Fruit fly (Drosophila melanogaster) whole organism, embryonic: ENCODE data around the gene sra.

Experiments used
- Adf1 ChIP-seq: fragments of 200-800 bp; sonication (Bioruptor generic); IDR thresholded peaks from 2 replicates; pipeline ENCODE4 v1.3.6; 2022; ENCODE audit warnings: missing biosample characterization, missing genetic modification characterization
- Antp ChIP-seq: fragments of 200-800 bp; sonication (Bioruptor generic); optimal IDR thresholded peaks from 3 replicates; lab custom pipeline; 2016; ENCODE audit warnings: missing biosample characterization, missing genetic modification characterization
- Bgb ChIP-seq: fragments of 200-800 bp; sonication (Bioruptor generic); IDR thresholded peaks from 2 replicates; pipeline ENCODE4 v1.3.6; 2022; ENCODE audit warnings: missing biosample characterization, missing genetic modification characterization; ENCODE audit not compliant: partially characterized antibody
- BtbVII ChIP-seq: fragments of 200-800 bp; sonication (Bioruptor generic); optimal IDR thresholded peaks from 3 replicates; lab custom pipeline; 2017; ENCODE audit warnings: missing biosample characterization, mild to moderate bottlenecking, missing genetic modification characterization
- CG10147 ChIP-seq: fragments of 200-800 bp; sonication (Bioruptor generic); optimal IDR thresholded peaks from 2 replicates; lab custom pipeline; 2019; ENCODE audit warnings: missing biosample characterization, mild to moderate bottlenecking, missing genetic modification characterization, moderate library complexity
- CG11696 ChIP-seq: fragments of 200-800 bp; sonication (Bioruptor generic); IDR thresholded peaks from 2 replicates; pipeline ENCODE4 v1.3.6; 2022; ENCODE audit warnings: missing biosample characterization, missing genetic modification characterization
- CG12942 ChIP-seq: fragments of 200-800 bp; sonication (Bioruptor generic); optimal IDR thresholded peaks from 3 replicates; lab custom pipeline; 2016; ENCODE audit warnings: missing biosample characterization, missing genetic modification characterization
- CG15479 ChIP-seq: fragments of 200-800 bp; sonication (Bioruptor generic); optimal IDR thresholded peaks from 3 replicates; lab custom pipeline; 2019; ENCODE audit warnings: missing biosample characterization, mild to moderate bottlenecking, missing genetic modification characterization, moderate library complexity
- CG2199 ChIP-seq: fragments of 200-800 bp; sonication (Bioruptor generic); IDR thresholded peaks from 3 replicates; pipeline ENCODE4 v1.3.6; 2022; ENCODE audit warnings: missing biosample characterization, missing genetic modification characterization
- CG2712 ChIP-seq: fragments of 200-800 bp; optimal IDR thresholded peaks from 3 replicates; lab custom pipeline; 2019; ENCODE audit warnings: missing biosample characterization, mild to moderate bottlenecking, missing genetic modification characterization, moderate library complexity
- CG30020 ChIP-seq: fragments of 200-800 bp; optimal IDR thresholded peaks from 2 replicates; lab custom pipeline; 2019; ENCODE audit warnings: missing biosample characterization, mild to moderate bottlenecking, missing genetic modification characterization, moderate library complexity
- CG31224 ChIP-seq: fragments of 200-800 bp; sonication (Bioruptor generic); IDR thresholded peaks from 2 replicates; pipeline ENCODE4 v1.3.6; 2022; ENCODE audit warnings: missing biosample characterization, missing genetic modification characterization
- CG34422 ChIP-seq: fragments of 200-800 bp; sonication (Bioruptor generic); IDR thresholded peaks from 3 replicates; pipeline ENCODE4 v1.3.6; 2022; ENCODE audit warnings: missing biosample characterization, missing genetic modification characterization
- CG3838 ChIP-seq: fragments of 200-800 bp; sonication (Bioruptor generic); optimal IDR thresholded peaks from 3 replicates; lab custom pipeline; 2016; ENCODE audit warnings: missing biosample characterization, missing genetic modification characterization
- CG4328 ChIP-seq: fragments of 200-800 bp; sonication (Bioruptor generic); optimal IDR thresholded peaks from 3 replicates; lab custom pipeline; 2017; ENCODE audit warnings: missing biosample characterization, missing genetic modification reagents, missing genetic modification characterization
- CG5180 ChIP-seq: fragments of 200-800 bp; sonication (Bioruptor generic); optimal IDR thresholded peaks from 3 replicates; lab custom pipeline; 2017; ENCODE audit warnings: missing biosample characterization, missing genetic modification characterization, mild to moderate bottlenecking, moderate library complexity, missing genetic modification reagents
- CG6254 ChIP-seq: fragments of 200-800 bp; sonication (Bioruptor generic); optimal IDR thresholded peaks from 3 replicates; lab custom pipeline; 2017; ENCODE audit warnings: mild to moderate bottlenecking, missing biosample characterization, missing genetic modification reagents, missing genetic modification characterization
- CG6813 ChIP-seq: fragments of 200-800 bp; sonication (Bioruptor generic); optimal IDR thresholded peaks from 2 replicates; lab custom pipeline; 2017; ENCODE audit warnings: missing biosample characterization, missing genetic modification characterization, mild to moderate bottlenecking, moderate library complexity, missing genetic modification reagents
- CG8290 ChIP-seq, 3 experiments: fragments of 200-800 bp; sonication (Bioruptor generic); optimal IDR thresholded peaks; 2 replicates each; lab custom pipeline; 2016 to 2019; ENCODE audit warnings: missing biosample characterization in 3 of 3, missing genetic modification characterization in 3 of 3, mild to moderate bottlenecking in 2 of 3, moderate library complexity in 1 of 3
- CG9817 ChIP-seq: fragments of 200-800 bp; sonication (Bioruptor generic); optimal IDR thresholded peaks from 2 replicates; lab custom pipeline; 2018; ENCODE audit warnings: missing biosample characterization, mild to moderate bottlenecking, missing genetic modification characterization, moderate library complexity
- CHES-1-like ChIP-seq: fragments of 200-800 bp; sonication (Bioruptor generic); optimal IDR thresholded peaks from 2 replicates; lab custom pipeline; 2016; ENCODE audit warnings: missing biosample characterization, missing genetic modification characterization
- HHEX ChIP-seq: fragments of 200-800 bp; sonication (Bioruptor generic); optimal IDR thresholded peaks from 3 replicates; lab custom pipeline; 2017; ENCODE audit warnings: missing biosample characterization, mild to moderate bottlenecking, missing genetic modification characterization, missing genetic modification reagents
- Hr78 ChIP-seq, 2 experiments: fragments of 200-800 bp in 1 of 2; fragments of >200 bp in 1 of 2; sonication (Bioruptor generic) in 1 of 2; optimal IDR thresholded peaks; 2 replicates each; lab custom pipeline; 2017 to 2019; ENCODE audit warnings: missing biosample characterization in 2 of 2, missing genetic modification characterization in 2 of 2, mild to moderate bottlenecking in 1 of 2, moderate library complexity in 1 of 2
- Hsf ChIP-seq: fragments of 200-800 bp; sonication (Bioruptor generic); optimal IDR thresholded peaks from 3 replicates; lab custom pipeline; 2016; ENCODE audit warnings: missing biosample characterization, missing genetic modification characterization
- MTF-1 ChIP-seq: fragments of 200-800 bp; sonication (Bioruptor generic); optimal IDR thresholded peaks from 2 replicates; lab custom pipeline; 2018; ENCODE audit warnings: missing biosample characterization, mild to moderate bottlenecking, missing genetic modification characterization, borderline replicate concordance
- Nf-YB ChIP-seq: fragments of 200-800 bp; sonication (Bioruptor generic); optimal IDR thresholded peaks from 3 replicates; lab custom pipeline; 2019; ENCODE audit warnings: missing biosample characterization, mild to moderate bottlenecking, missing genetic modification characterization, moderate library complexity
- Opbp ChIP-seq: fragments of 200-800 bp; sonication (Bioruptor generic); IDR thresholded peaks from 3 replicates; pipeline ENCODE4 v1.3.6; 2022; ENCODE audit warnings: missing biosample characterization, missing genetic modification characterization; ENCODE audit not compliant: partially characterized antibody
- Sin3A ChIP-seq: fragments of >200 bp; optimal IDR thresholded peaks from 2 replicates; lab custom pipeline; 2018
- Sry-δ ChIP-seq: fragments of 200-800 bp; sonication (Bioruptor generic); optimal IDR thresholded peaks from 2 replicates; lab custom pipeline; 2016; ENCODE audit warnings: missing biosample characterization, missing genetic modification characterization
- YL-1 ChIP-seq: fragments of 200-800 bp; sonication (Bioruptor generic); optimal IDR thresholded peaks from 3 replicates; lab custom pipeline; 2017; ENCODE audit warnings: missing biosample characterization, mild to moderate bottlenecking, missing genetic modification characterization
- aop ChIP-seq: fragments of 200-800 bp; sonication (Bioruptor generic); IDR thresholded peaks from 2 replicates; pipeline ENCODE4 v1.3.6; 2022; ENCODE audit warnings: missing biosample characterization, missing genetic modification characterization
- caup ChIP-seq: fragments of 200-800 bp; sonication (Bioruptor generic); optimal IDR thresholded peaks from 3 replicates; lab custom pipeline; 2017; ENCODE audit warnings: missing biosample characterization, mild to moderate bottlenecking, missing genetic modification characterization, moderate library complexity; ENCODE audit not compliant: severe bottlenecking
- dm ChIP-seq: fragments of 200-800 bp; sonication (Bioruptor generic); optimal IDR thresholded peaks from 3 replicates; lab custom pipeline; 2016; ENCODE audit warnings: missing biosample characterization, missing genetic modification characterization
- dpn ChIP-seq, 2 experiments: fragments of 200-800 bp; sonication (Bioruptor generic); optimal IDR thresholded peaks; 3 replicates each; lab custom pipeline; 2016; ENCODE audit warnings: missing biosample characterization in 2 of 2, missing genetic modification characterization in 2 of 2
- en ChIP-seq: fragments of 200-800 bp; sonication (Bioruptor generic); optimal IDR thresholded peaks from 2 replicates; lab custom pipeline; 2016; ENCODE audit warnings: missing biosample characterization, missing genetic modification characterization
- ftz-f1 ChIP-seq: fragments of 200-800 bp; sonication (Bioruptor generic); optimal IDR thresholded peaks from 2 replicates; lab custom pipeline; 2016; ENCODE audit warnings: missing biosample characterization, missing genetic modification characterization
- hb ChIP-seq: fragments of 200-800 bp; sonication (Bioruptor generic); IDR thresholded peaks from 3 replicates; pipeline ENCODE4 v1.3.6; 2022; ENCODE audit warnings: missing biosample characterization, missing genetic modification characterization; ENCODE audit not compliant: partially characterized antibody
- hbn ChIP-seq: fragments of 200-800 bp; sonication (Bioruptor generic); IDR thresholded peaks from 2 replicates; pipeline ENCODE4 v1.3.6; 2022; ENCODE audit warnings: missing biosample characterization, missing genetic modification characterization; ENCODE audit not compliant: partially characterized antibody
- knrl ChIP-seq: fragments of 200-800 bp; sonication (Bioruptor generic); IDR thresholded peaks from 3 replicates; pipeline ENCODE4 v1.3.6; 2022; ENCODE audit warnings: missing biosample characterization, missing genetic modification characterization; ENCODE audit not compliant: partially characterized antibody
- lmd ChIP-seq: fragments of 200-800 bp; sonication (Bioruptor generic); IDR thresholded peaks from 2 replicates; pipeline ENCODE4 v1.3.6; 2022; ENCODE audit warnings: missing biosample characterization, missing genetic modification characterization
- lola ChIP-seq, 3 experiments: fragments of >200 bp in 2 of 3; fragments of 200-800 bp in 1 of 3; sonication (Bioruptor generic) in 1 of 3; optimal IDR thresholded peaks; 2 replicates each; lab custom pipeline; 2017 to 2019; ENCODE audit warnings: missing biosample characterization in 3 of 3, missing genetic modification characterization in 3 of 3, mild to moderate bottlenecking in 1 of 3, moderate library complexity in 1 of 3
- mirr ChIP-seq: fragments of 200-800 bp; sonication (Bioruptor generic); optimal IDR thresholded peaks from 3 replicates; lab custom pipeline; 2018; ENCODE audit warnings: missing biosample characterization, mild to moderate bottlenecking, missing genetic modification characterization
- repo ChIP-seq: fragments of 200-800 bp; sonication (Bioruptor generic); optimal IDR thresholded peaks from 2 replicates; lab custom pipeline; 2016; ENCODE audit warnings: missing biosample characterization, missing genetic modification characterization
- scrt ChIP-seq: fragments of 200-800 bp; sonication (Bioruptor generic); optimal IDR thresholded peaks from 2 replicates; lab custom pipeline; 2018; ENCODE audit warnings: missing biosample characterization, mild to moderate bottlenecking, missing genetic modification characterization, moderate library complexity
- so ChIP-seq: fragments of 200-800 bp; sonication (Bioruptor generic); IDR thresholded peaks from 3 replicates; pipeline ENCODE4 v1.3.6; 2022; ENCODE audit warnings: missing biosample characterization, missing genetic modification characterization
- sob ChIP-seq: fragments of 200-800 bp; sonication (Bioruptor generic); IDR thresholded peaks from 2 replicates; pipeline ENCODE4 v1.3.6; 2022; ENCODE audit warnings: missing biosample characterization, missing genetic modification characterization
- tgo ChIP-seq: fragments of 200-800 bp; sonication (Bioruptor generic); IDR thresholded peaks from 3 replicates; pipeline ENCODE4 v1.3.6; 2022; ENCODE audit warnings: missing biosample characterization, missing genetic modification characterization
- twi ChIP-seq: fragments of 200-800 bp; optimal IDR thresholded peaks from 2 replicates; lab custom pipeline; 2019; ENCODE audit warnings: missing biosample characterization, mild to moderate bottlenecking, missing genetic modification characterization, moderate library complexity

sra gene

dm6 chr3R:16207074-16207609 is 20.3 kb downstream of the sra start (continued):
- TF ChIP-seq lmd (GFP tag; lab: Robert Waterston, UW) (0 out of 2 replicates have a peak, but pooled peaks have one; percentile 7), CG5180 (GFP tag; lab: Kevin White, UChicago) (peak; percentile 97), en (GFP tag; lab: Kevin White, UChicago) (no peak), CG10147 (GFP tag; lab: Kevin White, UChicago) (peak; percentile 19), twi (tag; lab: Kevin White, UChicago) (peak; percentile 37), CG15479 (no peak), knrl (no peak), CG12942 (no peak), dm (GFP tag; lab: Kevin White, UChicago) (peak; percentile 71), ftz-f1 (GFP tag; lab: Kevin White, UChicago) (peak; percentile 94), Hsf (GFP tag; lab: Kevin White, UChicago) (no peak), CG3838 (GFP tag; lab: Kevin White, UChicago) (peak; percentile 27), CG8290 (GFP tag; optimal IDR thresholded peaks at IDR 0.05; lab: Kevin White, UChicago) (peak; percentile 52), CG8290 (tag; optimal IDR thresholded peaks at IDR 0.05; lab: Kevin White, UChicago) (peak in 1 of 2 experiments; percentile 81), CG4328 (GFP tag; lab: Kevin White, UChicago) (no peak), CG2199 (GFP tag; lab: Robert Waterston, UW) (peak; percentile 94), CG11696 (GFP tag; lab: Robert Waterston, UW) (peak; percentile 20; the same call in 1 of the 2 replicates), CG31224 (GFP tag; lab: Robert Waterston, UW) (no peak), dpn (GFP tag; optimal IDR thresholded peaks at IDR 0.05; lab: Kevin White, UChicago) (no peak), caup (peak; percentile 3), Sry-δ (no peak), Hr78 (GFP tag; optimal IDR thresholded peaks at IDR 0.05; lab: Kevin White, UChicago) (peak in 1 of 2 experiments; percentile 55), CHES-1-like (GFP tag; lab: Kevin White, UChicago) (no peak), aop (GFP tag; lab: Robert Waterston, UW) (no peak), hb (GFP tag; lab: Robert Waterston, UW) (no peak), BtbVII (GFP tag; lab: Kevin White, UChicago) (no peak), CG9817 (tag; lab: Kevin White, UChicago) (no peak), mirr (GFP tag; lab: Kevin White, UChicago) (peak; percentile 80), MTF-1 (GFP tag; lab: Kevin White, UChicago) (peak; percentile 28), Nf-YB (GFP tag; lab: Kevin White, UChicago) (peak; percentile 30), hbn (no peak), Adf1 (GFP tag; lab: Robert Waterston, UW) (peak; percentile 92), CG34422 (GFP tag; lab: Robert Waterston, UW) (peak; percentile 41; the same call in 1 of the 3 replicates), CG2712 (tag; lab: Kevin White, UChicago) (peak; percentile 27), YL-1 (GFP tag; lab: Kevin White, UChicago) (no peak), HHEX (GFP tag; lab: Kevin White, UChicago) (peak; percentile 38), Opbp (no peak; the same call in 2 of the 3 replicates), tgo (GFP tag; lab: Robert Waterston, UW) (0 out of 3 replicates have a peak, but pooled peaks have one; percentile 13), CG30020 (tag; lab: Kevin White, UChicago) (no peak), Bgb (GFP tag; lab: Robert Waterston, UW) (peak; percentile 38; the same call in 1 of the 2 replicates), CG6813 (peak; percentile 36), so (peak; percentile 65; the same call in 2 of the 3 replicates), CG6254 (GFP tag; lab: Kevin White, UChicago) (peak; percentile 10), lola (GFP tag; optimal IDR thresholded peaks at IDR 0.05; lab: Kevin White, UChicago) (no peak), repo (GFP tag; lab: Kevin White, UChicago) (no peak), sob (peak; percentile 59; the same call in 1 of the 2 replicates), Sin3A (lab: Kevin White, UChicago) (no peak), scrt (GFP tag; lab: Kevin White, UChicago) (peak; percentile 27), Antp (GFP tag; lab: Kevin White, UChicago) (no peak)
